Worm (Caenorhabditis elegans): ENCODE measurements around the gene F02D10.2.

- TF ChIP-seq F26F4.8 (GFP tag; conservative IDR thresholded peaks at IDR 0.05) (no peak), ceh-44 (GFP tag; IDR thresholded peaks at IDR 0.05) (no peak), hlh-30 (tag; optimal IDR thresholded peaks at IDR 0.05; ENCODE audit: insufficient read depth) (no peak), spr-3 (GFP tag; optimal IDR thresholded peaks at IDR 0.05) (no peak), ceh-20 (GFP tag; IDR thresholded peaks at IDR 0.05) (no peak), hif-1 (tag; optimal IDR thresholded peaks at IDR 0.05) (no peak), mep-1 (tag; optimal IDR thresholded peaks at IDR 0.05) (no peak), lin-39 (tag; optimal IDR thresholded peaks at IDR 0.05) (no peak), ces-1 (GFP tag; optimal IDR thresholded peaks at IDR 0.05) (no peak), lin-29 (GFP tag; IDR thresholded peaks at IDR 0.05) (no peak), aha-1 (tag) (no peak), skn-1 (tag; optimal IDR thresholded peaks at IDR 0.05) (no peak), nhr-102 (tag; optimal IDR thresholded peaks at IDR 0.05) (no peak), mes-2 (tag; optimal IDR thresholded peaks at IDR 0.05; ENCODE audit: poor library complexity, severe bottlenecking) (no peak)
Measured at ce11 chrX:13462519-13462918, 1.2 kb downstream of the F02D10.2 start, which contains the start of gene F02D10.3.

Measured in whole organism, L4 larva.